Fruit fly (Drosophila melanogaster) whole organism, embryonic: ENCODE measurements around the gene CG5810.

Source experiments
- Abd-B ChIP-seq: fragments of 200-800 bp; sonication (Bioruptor generic); optimal IDR thresholded peaks from 2 replicates; lab custom pipeline; 2018; ENCODE audit warnings: missing biosample characterization, mild to moderate bottlenecking, missing genetic modification characterization, moderate library complexity
- Atf3 ChIP-seq: fragments of 200-800 bp; sonication (Bioruptor generic); optimal IDR thresholded peaks from 3 replicates; lab custom pipeline; 2016; ENCODE audit warnings: missing biosample characterization, missing genetic modification characterization
- CG10209 ChIP-seq: fragments of 200-800 bp; sonication (Bioruptor generic); optimal IDR thresholded peaks from 3 replicates; lab custom pipeline; 2017; ENCODE audit warnings: missing biosample characterization, mild to moderate bottlenecking, missing genetic modification characterization, missing genetic modification reagents
- CG10267 ChIP-seq: fragments of 200-800 bp; sonication (Bioruptor generic); optimal IDR thresholded peaks from 2 replicates; lab custom pipeline; 2018; ENCODE audit warnings: missing biosample characterization, mild to moderate bottlenecking, missing genetic modification characterization, moderate library complexity
- CG12659 ChIP-seq: fragments of 200-800 bp; sonication (Bioruptor generic); optimal IDR thresholded peaks from 3 replicates; lab custom pipeline; 2017; ENCODE audit warnings: mild to moderate bottlenecking, missing biosample characterization, missing genetic modification reagents, missing genetic modification characterization
- CG13296 ChIP-seq: fragments of 200-800 bp; sonication (Bioruptor generic); optimal IDR thresholded peaks from 3 replicates; lab custom pipeline; 2018; ENCODE audit warnings: missing biosample characterization, mild to moderate bottlenecking, missing genetic modification characterization
- CG14860 ChIP-seq: fragments of 200-800 bp; sonication (Bioruptor generic); IDR thresholded peaks from 3 replicates; pipeline ENCODE4 v1.3.6; 2022; ENCODE audit warnings: missing biosample characterization, missing genetic modification characterization; ENCODE audit not compliant: partially characterized antibody
- CG14965 ChIP-seq: fragments of 200-800 bp; sonication (Bioruptor generic); optimal IDR thresholded peaks from 2 replicates; lab custom pipeline; 2016; ENCODE audit warnings: missing biosample characterization, missing genetic modification characterization, borderline replicate concordance
- CG15601 ChIP-seq: fragments of 200-800 bp; sonication (Bioruptor generic); optimal IDR thresholded peaks from 3 replicates; lab custom pipeline; 2019; ENCODE audit warnings: missing biosample characterization, mild to moderate bottlenecking, missing genetic modification characterization, moderate library complexity
- CG17385 ChIP-seq: fragments of 200-800 bp; sonication (Bioruptor generic); optimal IDR thresholded peaks from 3 replicates; lab custom pipeline; 2018; ENCODE audit warnings: missing biosample characterization, mild to moderate bottlenecking, missing genetic modification characterization
- CG17912 ChIP-seq: fragments of 200-800 bp; sonication (Bioruptor generic); optimal IDR thresholded peaks from 2 replicates; lab custom pipeline; 2018; ENCODE audit warnings: missing biosample characterization, mild to moderate bottlenecking, missing genetic modification characterization
- CG18262 ChIP-seq: fragments of 200-800 bp; optimal IDR thresholded peaks from 3 replicates; lab custom pipeline; 2019; ENCODE audit warnings: missing biosample characterization, mild to moderate bottlenecking, missing genetic modification characterization, moderate library complexity
- CG18599 ChIP-seq: fragments of 200-800 bp; sonication (Bioruptor generic); optimal IDR thresholded peaks from 3 replicates; lab custom pipeline; 2017; ENCODE audit warnings: missing biosample characterization, missing genetic modification characterization, mild to moderate bottlenecking, moderate library complexity, missing genetic modification reagents
- CG2116 ChIP-seq: fragments of 200-800 bp; sonication (Bioruptor generic); optimal IDR thresholded peaks from 3 replicates; lab custom pipeline; 2018; ENCODE audit warnings: missing biosample characterization, mild to moderate bottlenecking, missing genetic modification characterization
- CG4282 ChIP-seq: fragments of 200-800 bp; sonication (Bioruptor generic); optimal IDR thresholded peaks from 2 replicates; lab custom pipeline; 2016; ENCODE audit warnings: missing biosample characterization, missing genetic modification characterization
- CG5180 ChIP-seq: fragments of 200-800 bp; sonication (Bioruptor generic); optimal IDR thresholded peaks from 3 replicates; lab custom pipeline; 2017; ENCODE audit warnings: missing biosample characterization, missing genetic modification characterization, mild to moderate bottlenecking, moderate library complexity, missing genetic modification reagents
- CG6254 ChIP-seq: fragments of 200-800 bp; sonication (Bioruptor generic); optimal IDR thresholded peaks from 3 replicates; lab custom pipeline; 2017; ENCODE audit warnings: mild to moderate bottlenecking, missing biosample characterization, missing genetic modification reagents, missing genetic modification characterization
- CG6689 ChIP-seq: fragments of 200-800 bp; sonication (Bioruptor generic); IDR thresholded peaks from 2 replicates; pipeline ENCODE4 v1.3.6; 2022; ENCODE audit warnings: missing biosample characterization, missing genetic modification characterization
- CG9727 ChIP-seq: fragments of 200-800 bp; sonication (Bioruptor generic); optimal IDR thresholded peaks from 3 replicates; lab custom pipeline; 2017; ENCODE audit warnings: missing biosample characterization, mild to moderate bottlenecking, missing genetic modification characterization
- CG9817 ChIP-seq: fragments of 200-800 bp; sonication (Bioruptor generic); optimal IDR thresholded peaks from 2 replicates; lab custom pipeline; 2018; ENCODE audit warnings: missing biosample characterization, mild to moderate bottlenecking, missing genetic modification characterization, moderate library complexity
- Dref ChIP-seq: fragments of 200-800 bp; sonication (Bioruptor generic); IDR thresholded peaks from 2 replicates; pipeline ENCODE4 v1.3.6; 2022; ENCODE audit warnings: missing biosample characterization, missing genetic modification characterization
- HHEX ChIP-seq: fragments of 200-800 bp; sonication (Bioruptor generic); optimal IDR thresholded peaks from 3 replicates; lab custom pipeline; 2017; ENCODE audit warnings: missing biosample characterization, mild to moderate bottlenecking, missing genetic modification characterization, missing genetic modification reagents
- Meics ChIP-seq: fragments of 200-800 bp; sonication (Bioruptor generic); optimal IDR thresholded peaks from 2 replicates; lab custom pipeline; 2017; ENCODE audit warnings: missing biosample characterization, mild to moderate bottlenecking, missing genetic modification characterization
- NC2α ChIP-seq: fragments of 200-800 bp; sonication (Bioruptor generic); optimal IDR thresholded peaks from 2 replicates; lab custom pipeline; 2016; ENCODE audit warnings: missing biosample characterization, missing genetic modification characterization
- Nf-YC ChIP-seq: fragments of 200-800 bp; optimal IDR thresholded peaks from 3 replicates; lab custom pipeline; 2019; ENCODE audit warnings: missing biosample characterization, mild to moderate bottlenecking, missing genetic modification characterization, moderate library complexity
- Oli ChIP-seq: fragments of 200-800 bp; sonication (Bioruptor generic); optimal IDR thresholded peaks from 2 replicates; lab custom pipeline; 2018; ENCODE audit warnings: missing biosample characterization, mild to moderate bottlenecking, missing genetic modification characterization, moderate library complexity
- Sox102F ChIP-seq: fragments of 200-800 bp; sonication (Bioruptor generic); optimal IDR thresholded peaks from 2 replicates; lab custom pipeline; 2018; ENCODE audit warnings: missing biosample characterization, mild to moderate bottlenecking, missing genetic modification characterization, moderate library complexity
- Ssrp ChIP-seq: fragments of 200-800 bp; sonication (Bioruptor generic); optimal IDR thresholded peaks from 2 replicates; lab custom pipeline; 2018; ENCODE audit warnings: missing biosample characterization, mild to moderate bottlenecking, missing genetic modification characterization, moderate library complexity
- Taf1 ChIP-seq: fragments of 200-800 bp; sonication (Bioruptor generic); IDR thresholded peaks from 2 replicates; pipeline ENCODE4 v1.3.6; 2022; ENCODE audit warnings: missing biosample characterization, missing genetic modification characterization
- abd-A ChIP-seq: fragments of 200-800 bp; sonication (Bioruptor generic); optimal IDR thresholded peaks from 3 replicates; lab custom pipeline; 2019; ENCODE audit warnings: missing biosample characterization, mild to moderate bottlenecking, missing genetic modification characterization, moderate library complexity
- ash1 ChIP-seq: fragments of 200-800 bp; sonication (Bioruptor generic); optimal IDR thresholded peaks from 2 replicates; lab custom pipeline; 2018; ENCODE audit warnings: missing biosample characterization, mild to moderate bottlenecking, missing genetic modification characterization
- ato ChIP-seq: fragments of 200-800 bp; sonication (Bioruptor generic); IDR thresholded peaks from 2 replicates; pipeline ENCODE4 v1.3.6; 2022; ENCODE audit warnings: missing biosample characterization, missing genetic modification characterization; ENCODE audit not compliant: partially characterized antibody
- bowl ChIP-seq: fragments of 200-800 bp; sonication (Bioruptor generic); IDR thresholded peaks from 2 replicates; pipeline ENCODE4 v1.3.6; 2022; ENCODE audit warnings: missing biosample characterization, missing genetic modification characterization
- cad ChIP-seq: fragments of >200 bp; optimal IDR thresholded peaks from 2 replicates; lab custom pipeline; 2017; ENCODE audit warnings: missing biosample characterization, missing genetic modification characterization
- danr ChIP-seq: fragments of 200-800 bp; sonication (Bioruptor generic); IDR thresholded peaks from 2 replicates; pipeline ENCODE4 v1.3.6; 2022; ENCODE audit warnings: missing biosample characterization, missing genetic modification characterization
- ems ChIP-seq: fragments of 200-800 bp; sonication (Bioruptor generic); optimal IDR thresholded peaks from 3 replicates; lab custom pipeline; 2016; ENCODE audit warnings: missing biosample characterization, missing genetic modification characterization
- ewg ChIP-seq: fragments of 200-800 bp; sonication (Bioruptor generic); optimal IDR thresholded peaks from 3 replicates; lab custom pipeline; 2017; ENCODE audit warnings: mild to moderate bottlenecking, missing biosample characterization, missing genetic modification reagents, missing genetic modification characterization
- insv ChIP-seq, 2 experiments: fragments of 200-800 bp; sonication (Bioruptor generic); optimal IDR thresholded peaks; 3 replicates each; lab custom pipeline; 2016 to 2018; ENCODE audit warnings: missing biosample characterization in 2 of 2, missing genetic modification characterization in 2 of 2
- inv ChIP-seq: fragments of 200-800 bp; sonication (Bioruptor generic); IDR thresholded peaks from 2 replicates; pipeline ENCODE4 v1.3.6; 2022; ENCODE audit warnings: missing biosample characterization, missing genetic modification characterization; ENCODE audit not compliant: partially characterized antibody
- ken ChIP-seq: fragments of 200-800 bp; sonication (Bioruptor generic); IDR thresholded peaks from 3 replicates; pipeline ENCODE4 v1.3.6; 2022; ENCODE audit warnings: missing biosample characterization, missing genetic modification characterization
- oc ChIP-seq: fragments of 200-800 bp; sonication (Bioruptor generic); optimal IDR thresholded peaks from 2 replicates; lab custom pipeline; 2018; ENCODE audit warnings: missing biosample characterization, mild to moderate bottlenecking, missing genetic modification characterization, moderate library complexity
- pum ChIP-seq: fragments of 200-800 bp; sonication (Bioruptor generic); optimal IDR thresholded peaks from 2 replicates; lab custom pipeline; 2016; ENCODE audit warnings: missing biosample characterization, missing genetic modification characterization
- repo ChIP-seq: fragments of 200-800 bp; sonication (Bioruptor generic); optimal IDR thresholded peaks from 2 replicates; lab custom pipeline; 2016; ENCODE audit warnings: missing biosample characterization, missing genetic modification characterization
- row ChIP-seq: fragments of 200-800 bp; sonication (Bioruptor generic); IDR thresholded peaks from 3 replicates; pipeline ENCODE4 v1.3.6; 2022; ENCODE audit warnings: missing biosample characterization, missing genetic modification characterization
- sens-2 ChIP-seq: fragments of 200-800 bp; sonication (Bioruptor generic); IDR thresholded peaks from 2 replicates; pipeline ENCODE4 v1.3.6; 2022; ENCODE audit warnings: missing biosample characterization, missing genetic modification characterization
- sima ChIP-seq: fragments of 200-800 bp; sonication (Bioruptor generic); optimal IDR thresholded peaks from 2 replicates; lab custom pipeline; 2016; ENCODE audit warnings: missing biosample characterization, missing genetic modification characterization
- slbo ChIP-seq: fragments of 200-800 bp; sonication (Bioruptor generic); IDR thresholded peaks from 2 replicates; pipeline ENCODE4 v1.3.6; 2022; ENCODE audit warnings: missing biosample characterization, missing genetic modification characterization
- stwl ChIP-seq: fragments of 200-800 bp; sonication (Bioruptor generic); optimal IDR thresholded peaks from 3 replicates; lab custom pipeline; 2018; ENCODE audit warnings: missing biosample characterization, mild to moderate bottlenecking, missing genetic modification characterization, moderate library complexity
- twi ChIP-seq: fragments of 200-800 bp; optimal IDR thresholded peaks from 2 replicates; lab custom pipeline; 2019; ENCODE audit warnings: missing biosample characterization, mild to moderate bottlenecking, missing genetic modification characterization, moderate library complexity
- vnd ChIP-seq: fragments of 200-800 bp; sonication (Bioruptor generic); IDR thresholded peaks from 3 replicates; pipeline ENCODE4 v1.3.6; 2022; ENCODE audit warnings: missing biosample characterization, missing genetic modification characterization; ENCODE audit not compliant: partially characterized antibody

The CG5810 gene

dm6 chr3R:21133951-21134350 lies 29.6 kb upstream of the CG5810 start, which contains the start of gene Usp8 (continued):
- no peak for TF ChIP-seq CG14965 (GFP tag; lab: Kevin White, UChicago)
- no peak for TF ChIP-seq Meics (GFP tag; lab: Kevin White, UChicago)
- TF ChIP-seq danr (GFP tag; lab: Robert Waterston, UW): no peak
- TF ChIP-seq cad (GFP tag; lab: Kevin White, UChicago): no peak
- TF ChIP-seq ewg (GFP tag; lab: Kevin White, UChicago): no peak
- no peak for TF ChIP-seq sima (GFP tag; lab: Kevin White, UChicago)
- no peak for TF ChIP-seq inv
- no peak for TF ChIP-seq Atf3 (GFP tag; lab: Kevin White, UChicago)
- no peak for TF ChIP-seq CG18599 (GFP tag; lab: Kevin White, UChicago)
- TF ChIP-seq Ssrp (tag; lab: Kevin White, UChicago): peak; percentile 44
- TF ChIP-seq Taf1 (GFP tag; lab: Robert Waterston, UW): no peak
- peak; percentile 65 for TF ChIP-seq Dref (GFP tag; lab: Robert Waterston, UW)
- TF ChIP-seq row (GFP tag; lab: Robert Waterston, UW): peak; percentile 80
- TF ChIP-seq Abd-B: peak; percentile 28
- no peak for TF ChIP-seq bowl (GFP tag; lab: Robert Waterston, UW)
- TF ChIP-seq CG2116 (GFP tag; lab: Kevin White, UChicago): peak; percentile 74
- no peak for TF ChIP-seq ash1 (GFP tag; lab: Kevin White, UChicago)
- peak; percentile 50 for TF ChIP-seq CG10267 (tag; lab: Kevin White, UChicago)
- peak; percentile 42 for TF ChIP-seq CG9727 (GFP tag; lab: Kevin White, UChicago)
- TF ChIP-seq abd-A (tag; lab: Kevin White, UChicago): no peak
- TF ChIP-seq CG17912: no peak
- TF ChIP-seq twi: peak; percentile 2
- TF ChIP-seq CG12659 (GFP tag; lab: Kevin White, UChicago): peak; percentile 51
- TF ChIP-seq CG6254 (GFP tag; lab: Kevin White, UChicago): no peak
- peak; percentile 17 for TF ChIP-seq stwl (tag; lab: Kevin White, UChicago)
- no peak for TF ChIP-seq CG14860 (GFP tag; lab: Robert Waterston, UW)
- TF ChIP-seq CG13296 (GFP tag; lab: Kevin White, UChicago): no peak
- 0 out of 2 replicates have a peak, but pooled peaks have one; percentile 7 for TF ChIP-seq CG6689 (GFP tag; lab: Robert Waterston, UW)
- no peak for TF ChIP-seq sens-2 (GFP tag; lab: Robert Waterston, UW)
- no peak for TF ChIP-seq CG5180 (GFP tag; lab: Kevin White, UChicago)
- TF ChIP-seq slbo (GFP tag; lab: Robert Waterston, UW): peak; percentile 39; the same call in 1 of the 2 replicates
- no peak for TF ChIP-seq oc (tag; lab: Kevin White, UChicago)
- TF ChIP-seq ken (GFP tag; lab: Robert Waterston, UW): no peak
- peak in 1 of 2 experiments; percentile 26 for TF ChIP-seq insv (GFP tag; optimal IDR thresholded peaks at IDR 0.05; lab: Kevin White, UChicago)
- TF ChIP-seq pum (GFP tag; lab: Kevin White, UChicago): no peak
- TF ChIP-seq CG10209 (GFP tag; lab: Kevin White, UChicago): no peak
- no peak for TF ChIP-seq NC2α (GFP tag; lab: Kevin White, UChicago)
- TF ChIP-seq CG4282 (GFP tag; lab: Kevin White, UChicago): no peak
- peak; percentile 1 for TF ChIP-seq CG15601 (tag; lab: Kevin White, UChicago)
- peak; percentile 60 for TF ChIP-seq CG18262 (tag; lab: Kevin White, UChicago)
- TF ChIP-seq vnd (GFP tag; lab: Robert Waterston, UW): no peak
- no peak for TF ChIP-seq Sox102F (GFP tag; lab: Kevin White, UChicago)
- TF ChIP-seq ems: no peak
- peak; percentile 54 for TF ChIP-seq Nf-YC (tag; lab: Kevin White, UChicago)
- peak; percentile 11 for TF ChIP-seq Oli (tag; lab: Kevin White, UChicago)
- TF ChIP-seq CG9817 (tag; lab: Kevin White, UChicago): peak; percentile 24
- no peak for TF ChIP-seq repo (GFP tag; lab: Kevin White, UChicago)
- TF ChIP-seq ato: no peak
- TF ChIP-seq CG17385: no peak
- TF ChIP-seq HHEX: no peak
